Fruit fly (Drosophila melanogaster): ENCODE results near the gene CG6204.

Gene CG6204

dm6 chr3R:24161173-24161811, 32.3 kb upstream of the CG6204 start, which contains the start of the genes Myo95E and TBC1d7:
Myo95E (minus strand) TSS chr3R:24161498.
TBC1d7 (plus strand) TSS chr3R:24161727.
- peak; percentile 75 for TF ChIP-seq Mnt (GFP tag; optimal IDR thresholded peaks at IDR 0.05)
- peak; percentile 34 for TF ChIP-seq cic (GFP tag; optimal IDR thresholded peaks at IDR 0.05)
- TF ChIP-seq cnc (optimal IDR thresholded peaks at IDR 0.05) = no peak
- peak; percentile 82 for TF ChIP-seq pad (GFP tag; optimal IDR thresholded peaks at IDR 0.05)
- TF ChIP-seq Clk (GFP tag; optimal IDR thresholded peaks at IDR 0.05) = peak; percentile 38
- peak; percentile 50 for TF ChIP-seq tj (GFP tag; optimal IDR thresholded peaks at IDR 0.05)
- peak; percentile 17 for TF ChIP-seq ovo (GFP tag; optimal IDR thresholded peaks at IDR 0.05)
- TF ChIP-seq CG7101 (tag; optimal IDR thresholded peaks at IDR 0.05) = peak; percentile 94
- TF ChIP-seq CG14711 (tag; optimal IDR thresholded peaks at IDR 0.05) = peak; percentile 90
- TF ChIP-seq CG1620 (GFP tag; optimal IDR thresholded peaks at IDR 0.05) = peak; percentile 57
- TF ChIP-seq toe (GFP tag; optimal IDR thresholded peaks at IDR 0.05) = no peak
- TF ChIP-seq Crg-1 (GFP tag; optimal IDR thresholded peaks at IDR 0.05) = peak; percentile 45
- TF ChIP-seq CG12768 (GFP tag; optimal IDR thresholded peaks at IDR 0.05) = peak; percentile 91
- TF ChIP-seq CG5204 (GFP tag; optimal IDR thresholded peaks at IDR 0.05) = no peak
- peak; percentile 91 for TF ChIP-seq CG33017 (tag; optimal IDR thresholded peaks at IDR 0.05)
- TF ChIP-seq CG11617 (GFP tag; optimal IDR thresholded peaks at IDR 0.05) = peak; percentile 86
- TF ChIP-seq CG7045 (GFP tag; optimal IDR thresholded peaks at IDR 0.05) = peak; percentile 83
- TF ChIP-seq bab1 (GFP tag; optimal IDR thresholded peaks at IDR 0.05) = peak; percentile 88
- TF ChIP-seq kay (GFP tag; ENCODE audit: borderline replicate concordance) = no peak
- no peak for TF ChIP-seq Hr96 (GFP tag; optimal IDR thresholded peaks at IDR 0.05)

- peak; percentile 36 for TF ChIP-seq Mnt (GFP tag; optimal IDR thresholded peaks at IDR 0.05)
- no peak for TF ChIP-seq pad (GFP tag; optimal IDR thresholded peaks at IDR 0.05)
Observed at dm6 chr3R:24162774-24163555, 30.7 kb upstream of the CG6204 start, which contains the start of gene mRpS24. mRpS24 (minus strand) TSS chr3R:24163545.

- TF ChIP-seq CG7101 (tag; optimal IDR thresholded peaks at IDR 0.05) = peak; percentile 66
- no peak for TF ChIP-seq toe (GFP tag; optimal IDR thresholded peaks at IDR 0.05)
- TF ChIP-seq Hr96 (GFP tag; optimal IDR thresholded peaks at IDR 0.05) = no peak
- TF ChIP-seq CG11617 (GFP tag; optimal IDR thresholded peaks at IDR 0.05) = peak; percentile 81
- TF ChIP-seq CG33017 (tag; optimal IDR thresholded peaks at IDR 0.05) = peak; percentile 20
- TF ChIP-seq cic (GFP tag; optimal IDR thresholded peaks at IDR 0.05) = peak; percentile 12
- peak; percentile 46 for TF ChIP-seq CG12768 (GFP tag; optimal IDR thresholded peaks at IDR 0.05)
- TF ChIP-seq Clk (GFP tag; optimal IDR thresholded peaks at IDR 0.05) = no peak
- TF ChIP-seq CG5204 (GFP tag; optimal IDR thresholded peaks at IDR 0.05) = no peak
- TF ChIP-seq CG7045 (GFP tag; optimal IDR thresholded peaks at IDR 0.05) = peak; percentile 43
- no peak for TF ChIP-seq cnc (optimal IDR thresholded peaks at IDR 0.05)
- no peak for TF ChIP-seq Mnt (GFP tag; optimal IDR thresholded peaks at IDR 0.05)
- peak; percentile 36 for TF ChIP-seq pad (GFP tag; optimal IDR thresholded peaks at IDR 0.05)
- peak; percentile 50 for TF ChIP-seq bab1 (GFP tag; optimal IDR thresholded peaks at IDR 0.05)
- TF ChIP-seq kay (GFP tag; ENCODE audit: borderline replicate concordance) = no peak
- peak; percentile 26 for TF ChIP-seq CG1620 (GFP tag; optimal IDR thresholded peaks at IDR 0.05)
- TF ChIP-seq Crg-1 (GFP tag; optimal IDR thresholded peaks at IDR 0.05) = peak; percentile 32
- TF ChIP-seq ovo (GFP tag; optimal IDR thresholded peaks at IDR 0.05) = peak; percentile 37
- peak; percentile 91 for TF ChIP-seq CG14711 (tag; optimal IDR thresholded peaks at IDR 0.05)
- TF ChIP-seq tj (GFP tag; optimal IDR thresholded peaks at IDR 0.05) = peak; percentile 48
Observed at dm6 chr3R:24163556-24164022, 30.0 kb upstream of the CG6204 start, which contains the start of gene Apc2. Apc2 (plus strand) TSS chr3R:24163966.

dm6 chr3R:24169362-24169761, 24.3 kb upstream of the CG6204 start, which contains the start of gene CG5510:
CG5510 (minus strand) TSS chr3R:24169562.
- TF ChIP-seq tj (GFP tag; optimal IDR thresholded peaks at IDR 0.05) (peak; percentile 18), Hr96 (GFP tag; optimal IDR thresholded peaks at IDR 0.05) (no peak), CG7045 (GFP tag; optimal IDR thresholded peaks at IDR 0.05) (no peak), toe (GFP tag; optimal IDR thresholded peaks at IDR 0.05) (no peak), CG14711 (tag; optimal IDR thresholded peaks at IDR 0.05) (peak; percentile 50), cnc (optimal IDR thresholded peaks at IDR 0.05) (peak in 1 of 2 experiments; percentile 34), CG33017 (tag; optimal IDR thresholded peaks at IDR 0.05) (no peak), cic (GFP tag; optimal IDR thresholded peaks at IDR 0.05) (peak; percentile 16), kay (GFP tag; ENCODE audit: borderline replicate concordance) (no peak), pad (GFP tag; optimal IDR thresholded peaks at IDR 0.05) (peak; percentile 2), CG5204 (GFP tag; optimal IDR thresholded peaks at IDR 0.05) (no peak), CG7101 (tag; optimal IDR thresholded peaks at IDR 0.05) (peak; percentile 28), CG1620 (GFP tag; optimal IDR thresholded peaks at IDR 0.05) (peak; percentile 43), Mnt (GFP tag; optimal IDR thresholded peaks at IDR 0.05) (peak; percentile 40), bab1 (GFP tag; optimal IDR thresholded peaks at IDR 0.05) (peak; percentile 79), CG11617 (GFP tag; optimal IDR thresholded peaks at IDR 0.05) (peak; percentile 27), ovo (GFP tag; optimal IDR thresholded peaks at IDR 0.05) (no peak), Crg-1 (GFP tag; optimal IDR thresholded peaks at IDR 0.05) (peak; percentile 33), Clk (GFP tag; optimal IDR thresholded peaks at IDR 0.05) (no peak), CG12768 (GFP tag; optimal IDR thresholded peaks at IDR 0.05) (no peak)

dm6 chr3R:24172379-24172778, 21.3 kb upstream of the CG6204 start, which contains the start of gene CG13606:
CG13606 (plus strand) TSS chr3R:24172628.
- TF ChIP-seq Crg-1 (GFP tag; optimal IDR thresholded peaks at IDR 0.05) = no peak

Measured in whole organism, adult.